Fruit fly (Drosophila melanogaster) whole organism, adult: Measurements from ENCODE around the gene CG46397.
A peak's percentile ranks its signal among the peaks of the same experiment; 100 is the strongest.

Source experiments
- CG11617 ChIP-seq: fragments of 200-800 bp; sonication (Bioruptor generic); optimal IDR thresholded peaks from 2 replicates; lab custom pipeline; 2017; ENCODE audit warnings: mild to moderate bottlenecking, missing biosample characterization, missing genetic modification reagents, missing genetic modification characterization
- CG12768 ChIP-seq: fragments of 200-800 bp; sonication (Bioruptor generic); optimal IDR thresholded peaks from 2 replicates; lab custom pipeline; 2017; ENCODE audit warnings: missing biosample characterization, missing genetic modification characterization, mild to moderate bottlenecking, moderate library complexity, missing genetic modification reagents
- CG14711 ChIP-seq: fragments of 200-800 bp; sonication (Bioruptor generic); optimal IDR thresholded peaks from 2 replicates; lab custom pipeline; 2018; ENCODE audit warnings: missing biosample characterization, mild to moderate bottlenecking, missing genetic modification characterization, moderate library complexity
- CG1620 ChIP-seq: fragments of 200-800 bp; sonication (Bioruptor generic); optimal IDR thresholded peaks from 2 replicates; lab custom pipeline; 2016; ENCODE audit warnings: missing biosample characterization, missing genetic modification characterization
- CG33017 ChIP-seq: fragments of 200-800 bp; sonication (Bioruptor generic); optimal IDR thresholded peaks from 2 replicates; lab custom pipeline; 2018; ENCODE audit warnings: missing biosample characterization, mild to moderate bottlenecking, missing genetic modification characterization, moderate library complexity
- CG5204 ChIP-seq: fragments of 200-800 bp; sonication (Bioruptor generic); optimal IDR thresholded peaks from 2 replicates; lab custom pipeline; 2016; ENCODE audit warnings: missing biosample characterization, missing genetic modification characterization
- CG7045 ChIP-seq: fragments of 200-800 bp; sonication (Bioruptor generic); optimal IDR thresholded peaks from 2 replicates; lab custom pipeline; 2017; ENCODE audit warnings: missing biosample characterization, mild to moderate bottlenecking, missing genetic modification characterization
- CG7101 ChIP-seq: fragments of 200-800 bp; sonication (Bioruptor generic); optimal IDR thresholded peaks from 2 replicates; lab custom pipeline; 2018; ENCODE audit warnings: missing biosample characterization, mild to moderate bottlenecking, missing genetic modification characterization, moderate library complexity
- Clk ChIP-seq: fragments of 200-800 bp; sonication (Bioruptor generic); optimal IDR thresholded peaks from 2 replicates; lab custom pipeline; 2017; ENCODE audit warnings: missing biosample characterization, missing genetic modification characterization
- Crg-1 ChIP-seq: fragments of 200-800 bp; sonication (Bioruptor generic); optimal IDR thresholded peaks from 2 replicates; lab custom pipeline; 2016; ENCODE audit warnings: missing biosample characterization, missing genetic modification characterization
- Hr96 ChIP-seq: fragments of 200-800 bp; sonication (Bioruptor generic); optimal IDR thresholded peaks from 2 replicates; lab custom pipeline; 2016; ENCODE audit warnings: missing biosample characterization, missing genetic modification characterization
- Mnt ChIP-seq: fragments of 200-800 bp; sonication (Bioruptor generic); optimal IDR thresholded peaks from 2 replicates; lab custom pipeline; 2016; ENCODE audit warnings: missing biosample characterization, mild to moderate bottlenecking, missing genetic modification characterization
- bab1 ChIP-seq: fragments of 200-800 bp; sonication (Bioruptor generic); optimal IDR thresholded peaks from 3 replicates; lab custom pipeline; 2019; ENCODE audit warnings: missing biosample characterization, mild to moderate bottlenecking, missing genetic modification characterization, moderate library complexity
- cic ChIP-seq: fragments of 200-800 bp; sonication (Bioruptor generic); optimal IDR thresholded peaks from 2 replicates; lab custom pipeline; 2017; ENCODE audit warnings: missing biosample characterization, mild to moderate bottlenecking, missing genetic modification characterization, moderate library complexity
- cnc ChIP-seq, 2 experiments: fragments of >200 bp; optimal IDR thresholded peaks; 2 replicates each; lab custom pipeline; 2017
- kay ChIP-seq: fragments of 200-800 bp; sonication (Bioruptor generic); peaks from one replicate; lab custom pipeline; 2016; ENCODE audit warnings: missing biosample characterization, missing genetic modification characterization, borderline replicate concordance
- ovo ChIP-seq: fragments of 200-800 bp; sonication (Bioruptor generic); optimal IDR thresholded peaks from 2 replicates; lab custom pipeline; 2016; ENCODE audit warnings: missing biosample characterization, missing genetic modification characterization
- pad ChIP-seq: fragments of 200-800 bp; sonication (Bioruptor generic); optimal IDR thresholded peaks from 3 replicates; lab custom pipeline; 2017; ENCODE audit warnings: missing biosample characterization, missing genetic modification characterization, mild to moderate bottlenecking, moderate library complexity, missing genetic modification reagents
- tj ChIP-seq: fragments of 200-800 bp; sonication (Bioruptor generic); optimal IDR thresholded peaks from 3 replicates; lab custom pipeline; 2017; ENCODE audit warnings: missing biosample characterization, mild to moderate bottlenecking, missing genetic modification characterization, moderate library complexity
- toe ChIP-seq: fragments of 200-800 bp; sonication (Bioruptor generic); optimal IDR thresholded peaks from 2 replicates; lab custom pipeline; 2016; ENCODE audit warnings: missing biosample characterization, missing genetic modification characterization

The CG46397 gene

dm6 chr2L:8937837-8938413, 9.1 kb upstream of the CG46397 start:
- TF ChIP-seq Mnt (GFP tag; lab: Kevin White, UChicago) = peak; percentile 32
- TF ChIP-seq Clk (GFP tag; lab: Kevin White, UChicago) = no peak
- peak; percentile 41 for TF ChIP-seq toe (GFP tag; lab: Kevin White, UChicago)
- peak; percentile 57 for TF ChIP-seq Crg-1 (GFP tag; lab: Kevin White, UChicago)
- no peak for TF ChIP-seq bab1 (GFP tag; lab: Kevin White, UChicago)
- no peak for TF ChIP-seq CG5204 (GFP tag; lab: Kevin White, UChicago)
- TF ChIP-seq tj (GFP tag; lab: Kevin White, UChicago) = no peak
- no peak for TF ChIP-seq Hr96 (GFP tag; lab: Kevin White, UChicago)
- peak; percentile 54 for TF ChIP-seq ovo (GFP tag; lab: Kevin White, UChicago)
- TF ChIP-seq CG7045 (GFP tag; lab: Kevin White, UChicago) = peak; percentile 57
- peak; percentile 57 for TF ChIP-seq CG12768 (GFP tag; lab: Kevin White, UChicago)
- TF ChIP-seq kay (GFP tag; lab: Kevin White, UChicago) = peak; percentile 95
- no peak for TF ChIP-seq CG1620 (GFP tag; lab: Kevin White, UChicago)
- peak; percentile 33 for TF ChIP-seq CG11617 (GFP tag; lab: Kevin White, UChicago)
- TF ChIP-seq CG14711 (tag; lab: Kevin White, UChicago) = peak; percentile 50
- no peak for TF ChIP-seq cic
- peak; percentile 84 for TF ChIP-seq CG7101 (tag; lab: Kevin White, UChicago)
- no peak for TF ChIP-seq cnc (optimal IDR thresholded peaks at IDR 0.05; lab: Kevin White, UChicago)
- peak; percentile 68 for TF ChIP-seq CG33017 (tag; lab: Kevin White, UChicago)
- peak; percentile 12 for TF ChIP-seq pad (GFP tag; lab: Kevin White, UChicago)

dm6 chr2L:8940680-8941079, 6.4 kb upstream of the CG46397 start:
- no peak for TF ChIP-seq CG5204 (GFP tag; lab: Kevin White, UChicago)
- no peak for TF ChIP-seq bab1 (GFP tag; lab: Kevin White, UChicago)
- TF ChIP-seq Hr96 (GFP tag; lab: Kevin White, UChicago) = no peak
- TF ChIP-seq CG12768 (GFP tag; lab: Kevin White, UChicago) = no peak
- TF ChIP-seq ovo (GFP tag; lab: Kevin White, UChicago) = no peak
- TF ChIP-seq Mnt (GFP tag; lab: Kevin White, UChicago) = no peak
- no peak for TF ChIP-seq kay (GFP tag; lab: Kevin White, UChicago)
- no peak for TF ChIP-seq CG7045 (GFP tag; lab: Kevin White, UChicago)
- no peak for TF ChIP-seq CG14711 (tag; lab: Kevin White, UChicago)
- no peak for TF ChIP-seq Clk (GFP tag; lab: Kevin White, UChicago)
- no peak for TF ChIP-seq pad (GFP tag; lab: Kevin White, UChicago)
- no peak for TF ChIP-seq CG11617 (GFP tag; lab: Kevin White, UChicago)
- TF ChIP-seq cnc (optimal IDR thresholded peaks at IDR 0.05; lab: Kevin White, UChicago) = no peak
- TF ChIP-seq CG7101 (tag; lab: Kevin White, UChicago) = no peak
- TF ChIP-seq cic = no peak
- TF ChIP-seq toe (GFP tag; lab: Kevin White, UChicago) = no peak
- TF ChIP-seq Crg-1 (GFP tag; lab: Kevin White, UChicago) = no peak
- TF ChIP-seq CG33017 (tag; lab: Kevin White, UChicago) = no peak
- no peak for TF ChIP-seq CG1620 (GFP tag; lab: Kevin White, UChicago)
- no peak for TF ChIP-seq tj (GFP tag; lab: Kevin White, UChicago)

- TF ChIP-seq CG14711 (tag; lab: Kevin White, UChicago) = peak; percentile 31
- peak; percentile 14 for TF ChIP-seq tj (GFP tag; lab: Kevin White, UChicago)
- peak; percentile 27 for TF ChIP-seq CG11617 (GFP tag; lab: Kevin White, UChicago)
- peak; percentile 93 for TF ChIP-seq cic
- peak; percentile 31 for TF ChIP-seq CG5204 (GFP tag; lab: Kevin White, UChicago)
- no peak for TF ChIP-seq ovo (GFP tag; lab: Kevin White, UChicago)
- TF ChIP-seq pad (GFP tag; lab: Kevin White, UChicago) = no peak
- peak; percentile 96 for TF ChIP-seq kay (GFP tag; lab: Kevin White, UChicago)
- no peak for TF ChIP-seq Clk (GFP tag; lab: Kevin White, UChicago)
- TF ChIP-seq Crg-1 (GFP tag; lab: Kevin White, UChicago) = no peak
- TF ChIP-seq toe (GFP tag; lab: Kevin White, UChicago) = peak; percentile 8
- peak; percentile 66 for TF ChIP-seq CG33017 (tag; lab: Kevin White, UChicago)
- TF ChIP-seq Mnt (GFP tag; lab: Kevin White, UChicago) = peak; percentile 29
- peak; percentile 31 for TF ChIP-seq CG7045 (GFP tag; lab: Kevin White, UChicago)
- TF ChIP-seq bab1 (GFP tag; lab: Kevin White, UChicago) = no peak
- TF ChIP-seq CG1620 (GFP tag; lab: Kevin White, UChicago) = no peak
- TF ChIP-seq CG7101 (tag; lab: Kevin White, UChicago) = peak; percentile 3
- TF ChIP-seq cnc (optimal IDR thresholded peaks at IDR 0.05; lab: Kevin White, UChicago) = no peak
- peak; percentile 46 for TF ChIP-seq CG12768 (GFP tag; lab: Kevin White, UChicago)
- TF ChIP-seq Hr96 (GFP tag; lab: Kevin White, UChicago) = peak; percentile 35
Measured at dm6 chr2L:8941736-8942337, 5.2 kb upstream of the CG46397 start, which contains the start of gene Argl. Gene Argl (minus strand): TSS chr2L:8942105.

- TF ChIP-seq cnc (optimal IDR thresholded peaks at IDR 0.05; lab: Kevin White, UChicago) = no peak
- no peak for TF ChIP-seq CG11617 (GFP tag; lab: Kevin White, UChicago)
- TF ChIP-seq Hr96 (GFP tag; lab: Kevin White, UChicago) = no peak
- no peak for TF ChIP-seq CG5204 (GFP tag; lab: Kevin White, UChicago)
- no peak for TF ChIP-seq Crg-1 (GFP tag; lab: Kevin White, UChicago)
- peak; percentile 69 for TF ChIP-seq cic
- TF ChIP-seq toe (GFP tag; lab: Kevin White, UChicago) = peak; percentile 11
- peak; percentile 73 for TF ChIP-seq bab1 (GFP tag; lab: Kevin White, UChicago)
- TF ChIP-seq Clk (GFP tag; lab: Kevin White, UChicago) = no peak
- TF ChIP-seq pad (GFP tag; lab: Kevin White, UChicago) = no peak
- TF ChIP-seq ovo (GFP tag; lab: Kevin White, UChicago) = no peak
- peak; percentile 64 for TF ChIP-seq kay (GFP tag; lab: Kevin White, UChicago)
- no peak for TF ChIP-seq CG1620 (GFP tag; lab: Kevin White, UChicago)
- no peak for TF ChIP-seq CG7101 (tag; lab: Kevin White, UChicago)
- no peak for TF ChIP-seq CG7045 (GFP tag; lab: Kevin White, UChicago)
- peak; percentile 9 for TF ChIP-seq CG33017 (tag; lab: Kevin White, UChicago)
- TF ChIP-seq Mnt (GFP tag; lab: Kevin White, UChicago) = peak; percentile 80
- no peak for TF ChIP-seq tj (GFP tag; lab: Kevin White, UChicago)
- TF ChIP-seq CG12768 (GFP tag; lab: Kevin White, UChicago) = no peak
- TF ChIP-seq CG14711 (tag; lab: Kevin White, UChicago) = no peak
Measured at dm6 chr2L:8943110-8943509, 4.0 kb upstream of the CG46397 start, which contains the start of gene CG9515. Gene CG9515 (minus strand): TSS chr2L:8943257.
